Fruit fly (Drosophila melanogaster) whole organism, embryonic: ENCODE results near the gene et.

ENCODE experiments used
- Adf1 ChIP-seq: fragments of 200-800 bp; sonication (Bioruptor generic); IDR thresholded peaks from 2 replicates; pipeline ENCODE4 v1.3.6; 2022; ENCODE audit warnings: missing biosample characterization, missing genetic modification characterization
- CG11695 ChIP-seq: fragments of 200-800 bp; sonication (Bioruptor generic); IDR thresholded peaks from 3 replicates; pipeline ENCODE4 v1.3.6; 2022; ENCODE audit warnings: missing biosample characterization, missing genetic modification characterization
- CG11723 ChIP-seq: fragments of 200-800 bp; sonication (Bioruptor generic); optimal IDR thresholded peaks from 2 replicates; lab custom pipeline; 2017; ENCODE audit warnings: missing biosample characterization, mild to moderate bottlenecking, missing genetic modification characterization
- CG12659 ChIP-seq: fragments of 200-800 bp; sonication (Bioruptor generic); optimal IDR thresholded peaks from 3 replicates; lab custom pipeline; 2017; ENCODE audit warnings: mild to moderate bottlenecking, missing biosample characterization, missing genetic modification reagents, missing genetic modification characterization
- CG17568 ChIP-seq: fragments of 200-800 bp; sonication (Bioruptor generic); optimal IDR thresholded peaks from 2 replicates; lab custom pipeline; 2018; ENCODE audit warnings: missing biosample characterization, mild to moderate bottlenecking, missing genetic modification characterization, moderate library complexity
- CG18599 ChIP-seq: fragments of 200-800 bp; sonication (Bioruptor generic); optimal IDR thresholded peaks from 3 replicates; lab custom pipeline; 2017; ENCODE audit warnings: missing biosample characterization, missing genetic modification characterization, mild to moderate bottlenecking, moderate library complexity, missing genetic modification reagents
- CG2120 ChIP-seq: fragments of 200-800 bp; sonication (Bioruptor generic); optimal IDR thresholded peaks from 3 replicates; lab custom pipeline; 2016; ENCODE audit warnings: missing biosample characterization, missing genetic modification characterization
- CG2202 ChIP-seq: fragments of 200-800 bp; sonication (Bioruptor generic); optimal IDR thresholded peaks from 2 replicates; lab custom pipeline; 2018; ENCODE audit warnings: missing biosample characterization, mild to moderate bottlenecking, missing genetic modification characterization
- CG3163 ChIP-seq: fragments of 200-800 bp; sonication (Bioruptor generic); optimal IDR thresholded peaks from 3 replicates; lab custom pipeline; 2016; ENCODE audit warnings: missing biosample characterization, missing genetic modification characterization
- CG32532 ChIP-seq: fragments of 200-800 bp; sonication (Bioruptor generic); IDR thresholded peaks from 2 replicates; pipeline ENCODE4 v1.3.6; 2022; ENCODE audit warnings: missing biosample characterization, missing genetic modification characterization
- CG34422 ChIP-seq: fragments of 200-800 bp; sonication (Bioruptor generic); IDR thresholded peaks from 3 replicates; pipeline ENCODE4 v1.3.6; 2022; ENCODE audit warnings: missing biosample characterization, missing genetic modification characterization
- CG4328 ChIP-seq: fragments of 200-800 bp; sonication (Bioruptor generic); optimal IDR thresholded peaks from 3 replicates; lab custom pipeline; 2017; ENCODE audit warnings: missing biosample characterization, missing genetic modification reagents, missing genetic modification characterization
- CG7556 ChIP-seq: fragments of 200-800 bp; sonication (Bioruptor generic); optimal IDR thresholded peaks from 2 replicates; lab custom pipeline; 2017; ENCODE audit warnings: missing biosample characterization, mild to moderate bottlenecking, missing genetic modification characterization
- CG8478 ChIP-seq: fragments of >200 bp; optimal IDR thresholded peaks from 2 replicates; lab custom pipeline; 2018
- CG9215 ChIP-seq: fragments of 200-800 bp; sonication (Bioruptor generic); IDR thresholded peaks from 2 replicates; pipeline ENCODE4 v1.3.6; 2022; ENCODE audit warnings: missing biosample characterization, missing genetic modification characterization
- CG9727 ChIP-seq: fragments of 200-800 bp; sonication (Bioruptor generic); optimal IDR thresholded peaks from 3 replicates; lab custom pipeline; 2017; ENCODE audit warnings: missing biosample characterization, mild to moderate bottlenecking, missing genetic modification characterization
- CG9932 ChIP-seq: fragments of 200-800 bp; sonication (Bioruptor generic); IDR thresholded peaks from 2 replicates; pipeline ENCODE4 v1.3.6; 2022; ENCODE audit warnings: missing biosample characterization, missing genetic modification characterization
- D19B ChIP-seq: fragments of 200-800 bp; sonication (Bioruptor generic); optimal IDR thresholded peaks from 2 replicates; lab custom pipeline; 2017; ENCODE audit warnings: missing biosample characterization, mild to moderate bottlenecking, missing genetic modification characterization
- Deaf1 ChIP-seq: fragments of 200-800 bp; optimal IDR thresholded peaks from 3 replicates; lab custom pipeline; 2019; ENCODE audit warnings: missing biosample characterization, mild to moderate bottlenecking, missing genetic modification characterization, moderate library complexity
- Hand ChIP-seq: fragments of 200-800 bp; sonication (Bioruptor generic); optimal IDR thresholded peaks from 2 replicates; lab custom pipeline; 2017; ENCODE audit warnings: mild to moderate bottlenecking, missing biosample characterization, missing genetic modification reagents, missing genetic modification characterization
- HmgD ChIP-seq: fragments of 200-800 bp; sonication (Bioruptor generic); optimal IDR thresholded peaks from 3 replicates; lab custom pipeline; 2016; ENCODE audit warnings: missing biosample characterization, missing genetic modification characterization
- MBD-R2 ChIP-seq: fragments of 200-800 bp; sonication (Bioruptor generic); IDR thresholded peaks from 2 replicates; pipeline ENCODE4 v1.3.6; 2022; ENCODE audit warnings: missing biosample characterization, missing genetic modification characterization
- Med ChIP-seq: fragments of 200-800 bp; sonication (Bioruptor generic); peaks from one replicate; lab custom pipeline; 2016; ENCODE audit warnings: missing biosample characterization, missing genetic modification characterization, mild to moderate bottlenecking, inconsistent platforms, moderate library complexity
- Meics ChIP-seq: fragments of 200-800 bp; sonication (Bioruptor generic); optimal IDR thresholded peaks from 2 replicates; lab custom pipeline; 2017; ENCODE audit warnings: missing biosample characterization, mild to moderate bottlenecking, missing genetic modification characterization
- Trl ChIP-seq, 3 experiments: fragments of >200 bp in 2 of 3; fragments of 200-800 bp in 1 of 3; sonication (Bioruptor generic) in 1 of 3; optimal IDR thresholded peaks; 2 replicates in 1 of 3; 3 replicates in 2 of 3; lab custom pipeline; 2016 to 2017; ENCODE audit warnings: missing biosample characterization in 1 of 3, missing genetic modification characterization in 1 of 3
- YL-1 ChIP-seq: fragments of 200-800 bp; sonication (Bioruptor generic); optimal IDR thresholded peaks from 3 replicates; lab custom pipeline; 2017; ENCODE audit warnings: missing biosample characterization, mild to moderate bottlenecking, missing genetic modification characterization
- bbx ChIP-seq: fragments of 200-800 bp; sonication (Bioruptor generic); IDR thresholded peaks from 2 replicates; pipeline ENCODE4 v1.3.6; 2022; ENCODE audit warnings: missing biosample characterization, missing genetic modification characterization; ENCODE audit not compliant: partially characterized antibody
- cg ChIP-seq: fragments of 200-800 bp; sonication (Bioruptor generic); optimal IDR thresholded peaks from 3 replicates; lab custom pipeline; 2019; ENCODE audit warnings: missing biosample characterization, mild to moderate bottlenecking, missing genetic modification characterization, moderate library complexity
- chinmo ChIP-seq: fragments of 200-800 bp; sonication (Bioruptor generic); IDR thresholded peaks from 4 replicates; pipeline ENCODE4 v1.3.6; 2022; ENCODE audit warnings: missing biosample characterization, missing genetic modification characterization; ENCODE audit not compliant: partially characterized antibody
- chm ChIP-seq: fragments of 200-800 bp; sonication (Bioruptor generic); IDR thresholded peaks from 2 replicates; pipeline ENCODE4 v1.3.6; 2022; ENCODE audit warnings: missing biosample characterization, missing genetic modification characterization
- ci ChIP-seq: fragments of 200-800 bp; sonication (Bioruptor generic); IDR thresholded peaks from 3 replicates; pipeline ENCODE4 v1.3.6; 2022; ENCODE audit warnings: missing biosample characterization, missing genetic modification characterization
- crol ChIP-seq: fragments of 200-800 bp; sonication (Bioruptor generic); IDR thresholded peaks from 2 replicates; pipeline ENCODE4 v1.3.6; 2022; ENCODE audit warnings: missing biosample characterization, missing genetic modification characterization
- disco-r ChIP-seq: fragments of 200-800 bp; sonication (Bioruptor generic); optimal IDR thresholded peaks from 2 replicates; lab custom pipeline; 2016; ENCODE audit warnings: missing biosample characterization, missing genetic modification characterization
- ems ChIP-seq: fragments of 200-800 bp; sonication (Bioruptor generic); optimal IDR thresholded peaks from 3 replicates; lab custom pipeline; 2016; ENCODE audit warnings: missing biosample characterization, missing genetic modification characterization
- ewg ChIP-seq: fragments of 200-800 bp; sonication (Bioruptor generic); optimal IDR thresholded peaks from 3 replicates; lab custom pipeline; 2017; ENCODE audit warnings: mild to moderate bottlenecking, missing biosample characterization, missing genetic modification reagents, missing genetic modification characterization
- gfzf ChIP-seq: fragments of 200-800 bp; sonication (Bioruptor generic); optimal IDR thresholded peaks from 2 replicates; lab custom pipeline; 2016; ENCODE audit warnings: missing biosample characterization, mild to moderate bottlenecking, missing genetic modification characterization, moderate library complexity
- insv ChIP-seq, 2 experiments: fragments of 200-800 bp; sonication (Bioruptor generic); optimal IDR thresholded peaks; 3 replicates each; lab custom pipeline; 2016 to 2018; ENCODE audit warnings: missing biosample characterization in 2 of 2, missing genetic modification characterization in 2 of 2
- lov ChIP-seq, 2 experiments: fragments of 200-800 bp in 1 of 2; fragments of >200 bp in 1 of 2; sonication (Bioruptor generic) in 1 of 2; IDR thresholded peaks in 1 of 2; optimal IDR thresholded peaks in 1 of 2; 2 replicates in 1 of 2; 3 replicates in 1 of 2; pipeline versions ENCODE4 v1.3.6 to Lab custom; 2017 to 2022; ENCODE audit warnings: missing biosample characterization in 1 of 2, missing genetic modification characterization in 1 of 2
- maf-S ChIP-seq: fragments of 200-800 bp; sonication (Bioruptor generic); optimal IDR thresholded peaks from 2 replicates; lab custom pipeline; 2016; ENCODE audit warnings: missing biosample characterization, missing genetic modification characterization
- nerfin-1 ChIP-seq: fragments of 200-800 bp; sonication (Bioruptor generic); optimal IDR thresholded peaks from 3 replicates; lab custom pipeline; 2019; ENCODE audit warnings: missing biosample characterization, mild to moderate bottlenecking, missing genetic modification characterization, moderate library complexity
- nom ChIP-seq: fragments of 200-800 bp; sonication (Bioruptor generic); optimal IDR thresholded peaks from 2 replicates; lab custom pipeline; 2017; ENCODE audit warnings: missing biosample characterization, missing genetic modification characterization, mild to moderate bottlenecking, moderate library complexity, missing genetic modification reagents
- psq ChIP-seq: fragments of 200-800 bp; sonication (Bioruptor generic); optimal IDR thresholded peaks from 2 replicates; lab custom pipeline; 2017; ENCODE audit warnings: missing biosample characterization, missing genetic modification characterization
- pzg ChIP-seq: fragments of 200-800 bp; sonication (Bioruptor generic); optimal IDR thresholded peaks from 3 replicates; lab custom pipeline; 2018; ENCODE audit warnings: missing biosample characterization, mild to moderate bottlenecking, missing genetic modification characterization, moderate library complexity
- sens ChIP-seq: fragments of 200-800 bp; sonication (Bioruptor generic); peaks from one replicate; lab custom pipeline; 2016; ENCODE audit warnings: missing biosample characterization, missing genetic modification characterization
- so ChIP-seq: fragments of 200-800 bp; sonication (Bioruptor generic); IDR thresholded peaks from 3 replicates; pipeline ENCODE4 v1.3.6; 2022; ENCODE audit warnings: missing biosample characterization, missing genetic modification characterization
- sob ChIP-seq: fragments of 200-800 bp; sonication (Bioruptor generic); IDR thresholded peaks from 2 replicates; pipeline ENCODE4 v1.3.6; 2022; ENCODE audit warnings: missing biosample characterization, missing genetic modification characterization
- stwl ChIP-seq: fragments of 200-800 bp; sonication (Bioruptor generic); optimal IDR thresholded peaks from 3 replicates; lab custom pipeline; 2018; ENCODE audit warnings: missing biosample characterization, mild to moderate bottlenecking, missing genetic modification characterization, moderate library complexity
- tup ChIP-seq: fragments of 200-800 bp; sonication (Bioruptor generic); optimal IDR thresholded peaks from 2 replicates; lab custom pipeline; 2016; ENCODE audit warnings: missing biosample characterization, mild to moderate bottlenecking, missing genetic modification characterization, moderate library complexity
- wek ChIP-seq: fragments of 200-800 bp; sonication (Bioruptor generic); optimal IDR thresholded peaks from 3 replicates; lab custom pipeline; 2018; ENCODE audit warnings: missing biosample characterization, mild to moderate bottlenecking, missing genetic modification characterization, moderate library complexity

The et gene

DNA sequence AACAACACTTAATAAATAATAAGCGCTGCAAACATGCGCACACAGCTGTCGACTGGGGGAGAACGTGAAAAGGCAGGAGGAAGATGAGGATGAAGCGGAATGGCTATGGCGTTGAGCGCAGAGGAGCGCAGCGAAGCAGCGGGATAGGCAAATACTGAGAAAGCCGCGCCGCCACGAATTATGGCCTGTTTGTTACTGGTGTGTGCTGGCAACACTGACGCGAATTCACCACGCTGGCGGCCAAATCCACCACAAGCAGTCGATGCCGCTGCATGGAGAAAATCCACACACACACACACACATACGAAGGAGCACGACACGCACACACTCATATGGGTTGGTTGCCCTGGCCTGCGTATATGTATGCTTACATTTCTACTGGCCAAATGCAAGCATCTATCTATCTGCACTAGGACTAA lies 38.7 kb downstream of the et start:
- TF ChIP-seq CG9932 (GFP tag; lab: Robert Waterston, UW) (peak; percentile 14; the same call in 1 of the 2 replicates), Med (GFP tag; lab: Kevin White, UChicago) (peak; percentile 34), CG9727 (GFP tag; lab: Kevin White, UChicago) (no peak), chm (GFP tag; lab: Robert Waterston, UW) (peak; percentile 40; the same call in 1 of the 2 replicates), sob (GFP tag; lab: Robert Waterston, UW) (no peak), CG4328 (GFP tag; lab: Kevin White, UChicago) (no peak), CG17568 (GFP tag; lab: Kevin White, UChicago) (no peak), crol (GFP tag; lab: Robert Waterston, UW) (peak; percentile 80), Adf1 (GFP tag; lab: Robert Waterston, UW) (peak; percentile 54; the same call in 1 of the 2 replicates), D19B (GFP tag; lab: Kevin White, UChicago) (no peak), gfzf (GFP tag; lab: Kevin White, UChicago) (peak; percentile 29), Deaf1 (tag; lab: Kevin White, UChicago) (peak; percentile 18), Meics (GFP tag; lab: Kevin White, UChicago) (peak; percentile 11), CG32532 (GFP tag; lab: Robert Waterston, UW) (peak; percentile 27; the same call in 1 of the 2 replicates), ci (peak; percentile 54; the same call in 2 of the 3 replicates), ewg (GFP tag; lab: Kevin White, UChicago) (peak; percentile 37), Trl (optimal IDR thresholded peaks at IDR 0.05; lab: Kevin White, UChicago) (peak in 1 of 2 experiments; percentile 18), Trl (GFP tag; optimal IDR thresholded peaks at IDR 0.05; lab: Kevin White, UChicago) (no peak), insv (GFP tag; optimal IDR thresholded peaks at IDR 0.05; lab: Kevin White, UChicago) (peak in 1 of 2 experiments; percentile 17), CG8478 (lab: Kevin White, UChicago) (peak; percentile 98), CG2120 (GFP tag; lab: Kevin White, UChicago) (peak; percentile 30), psq (GFP tag; lab: Kevin White, UChicago) (peak; percentile 69), ems (GFP tag; lab: Kevin White, UChicago) (no peak), CG12659 (GFP tag; lab: Kevin White, UChicago) (no peak), CG7556 (GFP tag; lab: Kevin White, UChicago) (no peak), CG2202 (tag; lab: Kevin White, UChicago) (no peak), pzg (GFP tag; lab: Kevin White, UChicago) (peak; percentile 17), CG11695 (GFP tag; lab: Robert Waterston, UW) (peak; percentile 9; the same call in 1 of the 3 replicates), Hand (GFP tag; lab: Kevin White, UChicago) (peak; percentile 12), MBD-R2 (peak; percentile 17; the same call in 1 of the 2 replicates), sens (GFP tag; lab: Kevin White, UChicago) (peak; percentile 76), CG18599 (GFP tag; lab: Kevin White, UChicago) (peak; percentile 18), cg (GFP tag; lab: Kevin White, UChicago) (peak; percentile 94), so (GFP tag; lab: Robert Waterston, UW) (no peak), nom (GFP tag; lab: Kevin White, UChicago) (peak; percentile 65), CG9215 (GFP tag; lab: Robert Waterston, UW) (peak; percentile 86), CG3163 (no peak), CG34422 (GFP tag; lab: Robert Waterston, UW) (no peak), tup (no peak), wek (peak; percentile 10), YL-1 (GFP tag; lab: Kevin White, UChicago) (peak; percentile 51), maf-S (peak; percentile 1), chinmo (GFP tag; lab: Robert Waterston, UW) (peak; percentile 83; the same call in 3 of the 4 replicates), disco-r (GFP tag; lab: Kevin White, UChicago) (no peak), stwl (tag; lab: Kevin White, UChicago) (peak; percentile 7), lov (optimal IDR thresholded peaks at IDR 0.05; lab: Kevin White, UChicago) (no peak), lov (GFP tag; IDR thresholded peaks at IDR 0.05; lab: Robert Waterston, UW) (no peak), nerfin-1 (tag; lab: Kevin White, UChicago) (peak; percentile 73), HmgD (GFP tag; lab: Kevin White, UChicago) (peak; percentile 10), bbx (GFP tag; lab: Robert Waterston, UW) (0 out of 2 replicates have a peak, but pooled peaks have one; percentile 24), CG11723 (peak; percentile 22)
